Fruit fly (Drosophila melanogaster) Kc167 (cell line): ENCODE results near the gene CG17928.

Experiments used
- Myc ChIP-seq: fragments of >200 bp; optimal IDR thresholded peaks from 2 replicates; lab custom pipeline; 2017; ENCODE audit warnings: missing external identifiers
- Sin3A ChIP-seq: fragments of >200 bp; optimal IDR thresholded peaks from 2 replicates; lab custom pipeline; 2018; ENCODE audit warnings: missing external identifiers
- h ChIP-seq: fragments of >200 bp; optimal IDR thresholded peaks from 3 replicates; lab custom pipeline; 2018; ENCODE audit warnings: missing external identifiers
- insv ChIP-seq: fragments of >200 bp; optimal IDR thresholded peaks from 3 replicates; lab custom pipeline; 2018; ENCODE audit warnings: missing external identifiers
- psq ChIP-seq: fragments of >200 bp; optimal IDR thresholded peaks from 2 replicates; lab custom pipeline; 2017; ENCODE audit warnings: missing external identifiers
- ttk ChIP-seq: sonication (Bioruptor generic); optimal IDR thresholded peaks from 2 replicates; lab custom pipeline; 2017; ENCODE audit warnings: missing external identifiers

The CG17928 gene

dm6 chr2L:16790671-16791270, 597 bp upstream of the CG17928 start, which contains the start of gene Cyt-b5-r:
Cyt-b5-r (minus strand) TSS chr2L:16790721.
- TF ChIP-seq Myc (no peak), psq (no peak), Sin3A (no peak), ttk (lab: Kevin White, UChicago) (no peak), h (lab: Kevin White, UChicago) (no peak), insv (lab: Kevin White, UChicago) (no peak)

dm6 chr2L:16793970-16794369, 2.6 kb downstream of the CG17928 start, which contains the start of gene Ugt37C2:
Ugt37C2 (plus strand) TSS chr2L:16794211.
- TF ChIP-seq Sin3A, result no peak
- no peak for TF ChIP-seq h (lab: Kevin White, UChicago)

- TF ChIP-seq h (lab: Kevin White, UChicago) (no peak), insv (lab: Kevin White, UChicago) (no peak), ttk (lab: Kevin White, UChicago) (no peak), Sin3A (no peak), psq (no peak), Myc (no peak)
These were observed 4.8 kb downstream of the CG17928 start, which contains the start of gene Ugt37E1 for dm6 chr2L:16796104-16796645. Ugt37E1 (plus strand) TSS chr2L:16796595.

dm6 chr2L:16798705-16799104, 7.3 kb downstream of the CG17928 start, which contains the start of gene Ugt37D1:
Ugt37D1 (plus strand) TSS chr2L:16799025.
- TF ChIP-seq insv (lab: Kevin White, UChicago) (no peak), Myc (no peak), Sin3A (no peak)

- no peak for TF ChIP-seq h (lab: Kevin White, UChicago)
- TF ChIP-seq Sin3A, result no peak
- no peak for TF ChIP-seq psq
- TF ChIP-seq Myc, result no peak
- TF ChIP-seq ttk (lab: Kevin White, UChicago), result no peak
- no peak for TF ChIP-seq insv (lab: Kevin White, UChicago)
These were observed 8.1 kb downstream of the CG17928 start for dm6 chr2L:16799496-16799895.

dm6 chr2L:16801578-16802152, 10.3 kb downstream of the CG17928 start:
- no peak for TF ChIP-seq Myc
- TF ChIP-seq insv (lab: Kevin White, UChicago), result no peak
- no peak for TF ChIP-seq ttk (lab: Kevin White, UChicago)
- no peak for TF ChIP-seq Sin3A
- no peak for TF ChIP-seq h (lab: Kevin White, UChicago)
- TF ChIP-seq psq, result no peak

dm6 chr2L:16803638-16804037, 12.3 kb downstream of the CG17928 start:
- TF ChIP-seq Sin3A, result no peak
- no peak for TF ChIP-seq Myc
- no peak for TF ChIP-seq insv (lab: Kevin White, UChicago)
- no peak for TF ChIP-seq ttk (lab: Kevin White, UChicago)
- no peak for TF ChIP-seq h (lab: Kevin White, UChicago)
- TF ChIP-seq psq, result no peak

- TF ChIP-seq ttk (lab: Kevin White, UChicago) (no peak), insv (lab: Kevin White, UChicago) (no peak), h (lab: Kevin White, UChicago) (no peak), Myc (no peak), psq (no peak), Sin3A (no peak)
These were observed 13.1 kb downstream of the CG17928 start, which contains the start of gene CG13272 for dm6 chr2L:16804376-16804934. CG13272 (plus strand) TSS chr2L:16804884.

dm6 chr2L:16808752-16809151, 17.4 kb downstream of the CG17928 start:
- no peak for TF ChIP-seq h (lab: Kevin White, UChicago)
- TF ChIP-seq Myc, result no peak
- TF ChIP-seq psq, result no peak
- no peak for TF ChIP-seq Sin3A
- no peak for TF ChIP-seq ttk (lab: Kevin White, UChicago)
- no peak for TF ChIP-seq insv (lab: Kevin White, UChicago)

dm6 chr2L:16815989-16816749, 24.8 kb downstream of the CG17928 start, which contains the start of gene mdy:
mdy (plus strand) TSS chr2L:16816660.
- TF ChIP-seq ttk (lab: Kevin White, UChicago), result no peak
- TF ChIP-seq insv (lab: Kevin White, UChicago), result no peak
- TF ChIP-seq h (lab: Kevin White, UChicago), result no peak
- no peak for TF ChIP-seq Sin3A
- no peak for TF ChIP-seq psq
- TF ChIP-seq Myc, result no peak

- TF ChIP-seq insv (lab: Kevin White, UChicago) (no peak), Sin3A (no peak), Myc (no peak), psq (no peak), ttk (lab: Kevin White, UChicago) (no peak), h (lab: Kevin White, UChicago) (no peak)
These were observed 25.4 kb downstream of the CG17928 start for dm6 chr2L:16816750-16817087.

- TF ChIP-seq Myc, result no peak
These were observed 26.2 kb downstream of the CG17928 start for dm6 chr2L:16817421-16818101.
